Worm (Caenorhabditis elegans): Measurements from ENCODE around the gene H06I04.6.

DNA sequence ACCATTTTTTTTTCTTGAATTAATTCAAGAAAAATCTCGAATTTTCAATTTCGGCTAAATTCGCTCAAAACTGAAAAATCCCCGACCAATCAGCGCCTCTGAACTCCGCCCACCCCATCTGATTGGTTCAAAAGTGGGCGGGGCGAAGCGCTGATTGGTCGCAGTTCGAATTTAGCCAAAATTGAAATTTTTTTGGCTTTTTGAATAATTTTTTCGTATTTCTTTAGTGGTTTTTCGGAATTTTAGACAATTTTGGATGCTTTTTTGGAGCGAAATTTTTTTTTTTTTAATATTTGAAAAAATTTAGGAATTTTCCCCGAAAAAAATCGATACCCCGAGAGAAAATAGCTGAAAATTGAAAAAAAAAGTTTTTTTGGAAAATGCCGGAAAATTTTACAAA is 30.2 kb downstream of the H06I04.6 start:
- TF ChIP-seq W03F9.2 (tag; optimal IDR thresholded peaks at IDR 0.05) = no peak
- TF ChIP-seq him-1 (tag; optimal IDR thresholded peaks at IDR 0.05) = no peak
- TF ChIP-seq dao-5 (tag; optimal IDR thresholded peaks at IDR 0.05) = no peak

All from whole organism, L4/young adult.